Fruit fly (Drosophila melanogaster): ENCODE data around the gene Neb-cGP.
A peak's percentile ranks its signal among the peaks of the same experiment; 100 is the strongest.

Gene Neb-cGP

dm6 chrX:10460506-10461114 is at the start of gene Neb-cGP (continued):
- TF ChIP-seq Atf3 (GFP tag; optimal IDR thresholded peaks at IDR 0.05) (peak; percentile 4), CG1603 (tag; optimal IDR thresholded peaks at IDR 0.05) (peak; percentile 88), shn (GFP tag; optimal IDR thresholded peaks at IDR 0.05) (peak; percentile 38), CG17912 (GFP tag; optimal IDR thresholded peaks at IDR 0.05) (peak; percentile 47), Spps (tag; optimal IDR thresholded peaks at IDR 0.05) (no peak), CG14667 (GFP tag; IDR thresholded peaks at IDR 0.05) (0 out of 2 replicates have a peak, but pooled peaks have one; percentile 19), CG3407 (GFP tag; optimal IDR thresholded peaks at IDR 0.05) (peak; percentile 2), CG9876 (GFP tag; optimal IDR thresholded peaks at IDR 0.05) (peak; percentile 40), CG11093 (GFP tag; IDR thresholded peaks at IDR 0.05) (no peak), CG16813 (GFP tag; IDR thresholded peaks at IDR 0.05; ENCODE audit: partially characterized antibody) (peak; percentile 93), CG10979 (tag; optimal IDR thresholded peaks at IDR 0.05) (peak; percentile 42), CG14860 (GFP tag; IDR thresholded peaks at IDR 0.05; ENCODE audit: partially characterized antibody) (peak; percentile 88), CG4707 (GFP tag; optimal IDR thresholded peaks at IDR 0.05) (no peak), Stat92E (GFP tag; optimal IDR thresholded peaks at IDR 0.05) (peak in 1 of 3 experiments; percentile 45), Pdp1 (GFP tag; optimal IDR thresholded peaks at IDR 0.05) (peak; percentile 31 to 99), Mes4 (GFP tag; optimal IDR thresholded peaks at IDR 0.05) (peak; percentile 30), Hr51 (GFP tag; optimal IDR thresholded peaks at IDR 0.05) (peak; percentile 27 to 60), Camta (GFP tag; optimal IDR thresholded peaks at IDR 0.05) (peak; percentile 16), Doc3 (GFP tag; IDR thresholded peaks at IDR 0.05; ENCODE audit: partially characterized antibody) (peak; percentile 70; the same call in 2 of the 3 replicates), E2f1 (GFP tag; IDR thresholded peaks at IDR 0.05) (peak; percentile 34; the same call in 1 of the 2 replicates), CG12104 (GFP tag; optimal IDR thresholded peaks at IDR 0.05) (no peak), CG32532 (GFP tag; IDR thresholded peaks at IDR 0.05) (peak; percentile 69; the same call in 1 of the 2 replicates), CG6689 (GFP tag; IDR thresholded peaks at IDR 0.05) (no peak), Ravus (GFP tag; IDR thresholded peaks at IDR 0.05) (no peak), CG12155 (GFP tag; optimal IDR thresholded peaks at IDR 0.05) (peak; percentile 60), HLH54F (GFP tag; optimal IDR thresholded peaks at IDR 0.05) (peak; percentile 73), al (GFP tag; IDR thresholded peaks at IDR 0.05) (no peak), Kr (GFP tag; optimal IDR thresholded peaks at IDR 0.05) (no peak), hkb (optimal IDR thresholded peaks at IDR 0.05) (no peak), hkb (GFP tag; IDR thresholded peaks at IDR 0.05) (peak; percentile 52; the same call in 1 of the 2 replicates), sna (GFP tag; IDR thresholded peaks at IDR 0.05; ENCODE audit: partially characterized antibody) (peak; percentile 93), CG8359 (GFP tag; optimal IDR thresholded peaks at IDR 0.05; ENCODE audit: borderline replicate concordance) (no peak), prd (optimal IDR thresholded peaks at IDR 0.05) (no peak), prd (GFP tag; IDR thresholded peaks at IDR 0.05) (peak; percentile 39; the same call in 1 of the 3 replicates), CG4854 (GFP tag; optimal IDR thresholded peaks at IDR 0.05) (peak; percentile 54), CG30403 (GFP tag; optimal IDR thresholded peaks at IDR 0.05) (peak; percentile 55), vnd (GFP tag; IDR thresholded peaks at IDR 0.05; ENCODE audit: partially characterized antibody) (peak; percentile 87), Adf1 (GFP tag; IDR thresholded peaks at IDR 0.05) (peak; percentile 42; the same call in 1 of the 2 replicates), Doc2 (GFP tag; IDR thresholded peaks at IDR 0.05) (no peak), mld (GFP tag; IDR thresholded peaks at IDR 0.05; ENCODE audit: partially characterized antibody) (peak; percentile 87), CG30431 (GFP tag; optimal IDR thresholded peaks at IDR 0.05) (peak; percentile 35), CG13775 (GFP tag; optimal IDR thresholded peaks at IDR 0.05) (peak; percentile 1), fd64A (GFP tag; optimal IDR thresholded peaks at IDR 0.05) (no peak), Blimp-1 (GFP tag; optimal IDR thresholded peaks at IDR 0.05) (no peak), btn (GFP tag; optimal IDR thresholded peaks at IDR 0.05) (no peak), Dip2 (GFP tag; IDR thresholded peaks at IDR 0.05) (no peak), bbx (GFP tag; IDR thresholded peaks at IDR 0.05; ENCODE audit: partially characterized antibody) (peak; percentile 96), Ets65A (GFP tag) (peak; percentile 96), Hr78 (GFP tag; optimal IDR thresholded peaks at IDR 0.05) (no peak)
